Worm (Caenorhabditis elegans) whole organism, late embryonic: ENCODE data around the gene kin-34.

Experiments
- C38D4.7 ChIP-seq: fragments of 200-800 bp; sonication (Bioruptor generic); optimal IDR thresholded peaks from 2 replicates; lab custom pipeline; 2018; ENCODE audit warnings: mild to moderate bottlenecking, missing genetic modification characterization, moderate library complexity, missing compliant biosample characterization
- F13H6.1 ChIP-seq: sonication (generic microtip); optimal IDR thresholded peaks from 2 replicates; lab custom pipeline; 2016; ENCODE audit warnings: missing genetic modification characterization, missing compliant biosample characterization
- K02D7.2 ChIP-seq: sonication (generic microtip); optimal IDR thresholded peaks from 2 replicates; lab custom pipeline; 2017; ENCODE audit warnings: mild to moderate bottlenecking, missing genetic modification characterization, missing compliant biosample characterization
- K09A11.1 ChIP-seq: sonication (generic microtip); optimal IDR thresholded peaks from 2 replicates; lab custom pipeline; 2017; ENCODE audit warnings: antibody characterized with exemption, mild to moderate bottlenecking, missing genetic modification characterization, missing compliant biosample characterization; ENCODE audit not compliant: insufficient read depth
- Y22D7AL.16 ChIP-seq: sonication (generic microtip); optimal IDR thresholded peaks from 2 replicates; lab custom pipeline; 2016; ENCODE audit warnings: missing genetic modification characterization, missing compliant biosample characterization
- ama-1 ChIP-seq: fragments of 150-350 bp; optimal IDR thresholded peaks from 2 replicates; lab custom pipeline; 2014
- ceh-18 ChIP-seq: sonication (generic microtip); optimal IDR thresholded peaks from 2 replicates; lab custom pipeline; 2016; ENCODE audit warnings: missing genetic modification characterization, missing compliant biosample characterization
- ceh-2 ChIP-seq: sonication (generic microtip); optimal IDR thresholded peaks from 2 replicates; lab custom pipeline; 2016; ENCODE audit warnings: missing genotype, missing genetic modification characterization, missing compliant biosample characterization
- ceh-22 ChIP-seq: sonication (generic microtip); optimal IDR thresholded peaks from 2 replicates; lab custom pipeline; 2017; ENCODE audit warnings: missing biosample characterization, missing genetic modification characterization
- ceh-24 ChIP-seq: sonication (generic microtip); optimal IDR thresholded peaks from 2 replicates; lab custom pipeline; 2016; ENCODE audit warnings: mild to moderate bottlenecking, missing genetic modification characterization, missing compliant biosample characterization
- ceh-45 ChIP-seq: fragments of 200-800 bp; sonication (Bioruptor generic); IDR thresholded peaks from 2 replicates; pipeline ENCODE4 v1.3.6; 2022; ENCODE audit warnings: missing genetic modification reagents, missing genetic modification characterization, missing compliant biosample characterization
- ceh-48 ChIP-seq: sonication (generic microtip); optimal IDR thresholded peaks from 2 replicates; lab custom pipeline; 2016; ENCODE audit warnings: missing genetic modification characterization, inconsistent platforms, missing compliant biosample characterization
- ceh-6 ChIP-seq: fragments of 200-800 bp; sonication (Bioruptor generic); optimal IDR thresholded peaks from 2 replicates; lab custom pipeline; 2018; ENCODE audit warnings: mild to moderate bottlenecking, missing genetic modification characterization, missing compliant biosample characterization
- ceh-9 ChIP-seq: sonication (generic microtip); optimal IDR thresholded peaks from 2 replicates; lab custom pipeline; 2016; ENCODE audit warnings: mild to moderate bottlenecking, missing genetic modification characterization, inconsistent platforms, missing compliant biosample characterization
- dmd-4 ChIP-seq: sonication (generic microtip); optimal IDR thresholded peaks from 2 replicates; lab custom pipeline; 2016; ENCODE audit warnings: borderline replicate concordance, missing genetic modification characterization, missing compliant biosample characterization
- dve-1 ChIP-seq: sonication (generic microtip); optimal IDR thresholded peaks from 2 replicates; lab custom pipeline; 2017; ENCODE audit warnings: antibody characterized with exemption, mild to moderate bottlenecking, missing genetic modification characterization, missing compliant biosample characterization
- elt-4 ChIP-seq: sonication (generic microtip); optimal IDR thresholded peaks from 2 replicates; lab custom pipeline; 2016; ENCODE audit warnings: missing genetic modification characterization, missing compliant biosample characterization
- hlh-13 ChIP-seq: fragments of 200-800 bp; sonication (Bioruptor generic); optimal IDR thresholded peaks from 2 replicates; lab custom pipeline; 2018; ENCODE audit warnings: mild to moderate bottlenecking, missing genetic modification characterization, missing compliant biosample characterization
- hlh-30 ChIP-seq: sonication (generic microtip); optimal IDR thresholded peaks from 2 replicates; lab custom pipeline; 2017; ENCODE audit warnings: antibody characterized with exemption, missing genetic modification characterization, missing compliant biosample characterization; ENCODE audit not compliant: insufficient read depth
- hlh-6 ChIP-seq: sonication (generic microtip); optimal IDR thresholded peaks from 2 replicates; lab custom pipeline; 2016; ENCODE audit warnings: missing genotype, missing genetic modification characterization, missing compliant biosample characterization
- hlh-8 ChIP-seq: sonication (generic microtip); optimal IDR thresholded peaks from 2 replicates; lab custom pipeline; 2016; ENCODE audit warnings: missing genotype, missing genetic modification characterization, missing compliant biosample characterization
- lim-6 ChIP-seq: sonication (generic microtip); optimal IDR thresholded peaks from 2 replicates; lab custom pipeline; 2016; ENCODE audit warnings: missing genetic modification characterization, missing compliant biosample characterization
- lin-11 ChIP-seq: fragments of 200-800 bp; sonication (Bioruptor generic); optimal IDR thresholded peaks from 2 replicates; lab custom pipeline; 2018; ENCODE audit warnings: mild to moderate bottlenecking, missing genetic modification characterization, missing compliant biosample characterization
- mec-3 ChIP-seq: sonication (generic microtip); optimal IDR thresholded peaks from 2 replicates; lab custom pipeline; 2016; ENCODE audit warnings: borderline replicate concordance, missing genetic modification characterization, missing compliant biosample characterization
- nfya-1 ChIP-seq: sonication (generic microtip); optimal IDR thresholded peaks from 2 replicates; lab custom pipeline; 2017; ENCODE audit warnings: missing genetic modification characterization, mild to moderate bottlenecking, missing compliant biosample characterization, antibody characterized with exemption, moderate library complexity
- nhr-11 ChIP-seq: fragments of 150-350 bp; optimal IDR thresholded peaks from 2 replicates; lab custom pipeline; 2014; ENCODE audit warnings: missing biosample characterization, missing genetic modification characterization
- pat-9 ChIP-seq: fragments of 200-800 bp; sonication (Bioruptor generic); optimal IDR thresholded peaks from 2 replicates; lab custom pipeline; 2018; ENCODE audit warnings: mild to moderate bottlenecking, missing genetic modification characterization, moderate library complexity, missing compliant biosample characterization
- pax-1 ChIP-seq: fragments of 150-350 bp; optimal IDR thresholded peaks from 2 replicates; lab custom pipeline; 2014; ENCODE audit warnings: missing biosample characterization, missing genetic modification characterization
- pha-2 ChIP-seq: sonication (generic microtip); optimal IDR thresholded peaks from 2 replicates; lab custom pipeline; 2017; ENCODE audit warnings: mild to moderate bottlenecking, missing genetic modification characterization, missing compliant biosample characterization
- pha-4 ChIP-seq: fragments of 150-350 bp; optimal IDR thresholded peaks from 2 replicates; lab custom pipeline; 2018; ENCODE audit warnings: missing biosample characterization, missing genetic modification reagents, missing genetic modification characterization
- rnt-1 ChIP-seq: sonication (generic microtip); optimal IDR thresholded peaks from 2 replicates; lab custom pipeline; 2016; ENCODE audit warnings: missing genetic modification characterization, missing compliant biosample characterization
- sdc-2 ChIP-seq: sonication (generic microtip); optimal IDR thresholded peaks from 2 replicates; lab custom pipeline; 2016; ENCODE audit warnings: missing genotype, missing genetic modification characterization, missing compliant biosample characterization
- tbx-2 ChIP-seq: sonication (generic microtip); optimal IDR thresholded peaks from 2 replicates; lab custom pipeline; 2016; ENCODE audit warnings: missing genetic modification characterization, missing compliant biosample characterization
- unc-42 ChIP-seq: sonication (generic microtip); optimal IDR thresholded peaks from 2 replicates; lab custom pipeline; 2016; ENCODE audit warnings: missing genotype, missing genetic modification characterization, missing compliant biosample characterization
- unc-55 ChIP-seq: sonication (generic microtip); optimal IDR thresholded peaks from 2 replicates; lab custom pipeline; 2017; ENCODE audit warnings: missing biosample characterization, missing genetic modification reagents, missing genetic modification characterization

kin-34 gene

ce11 chrV:246097-246496 is at the start of gene kin-34:
Gene kin-34 (minus strand): TSS chrV:246197.
- TF ChIP-seq ceh-24 (tag; lab: Kevin White, UChicago): no peak
- TF ChIP-seq dve-1: no peak
- no peak for TF ChIP-seq ceh-48
- TF ChIP-seq C38D4.7 (GFP tag; lab: Kevin White, UChicago): no peak
- no peak for TF ChIP-seq F13H6.1
- TF ChIP-seq ceh-9 (tag; lab: Kevin White, UChicago): no peak
- no peak for TF ChIP-seq ceh-22
- no peak for TF ChIP-seq ceh-45
- TF ChIP-seq ceh-2: no peak
- no peak for TF ChIP-seq hlh-13 (GFP tag; lab: Kevin White, UChicago)
- TF ChIP-seq mec-3 (tag; lab: Kevin White, UChicago): no peak
- TF ChIP-seq pax-1: no peak
- TF ChIP-seq nhr-11 (tag; lab: Kevin White, UChicago): no peak
- TF ChIP-seq ceh-18: no peak

- TF ChIP-seq nfya-1 (tag; lab: Kevin White, UChicago) (peak; percentile 96), ama-1 (lab: Kevin White, UChicago) (no peak)
These were observed 39.3 kb upstream of the kin-34 start for ce11 chrV:285298-285697.

ce11 chrV:284808-285207 is 38.8 kb upstream of the kin-34 start:
- no peak for TF ChIP-seq nhr-11 (tag; lab: Kevin White, UChicago)
- no peak for TF ChIP-seq ceh-6
- no peak for TF ChIP-seq K02D7.2
- TF ChIP-seq rnt-1 (tag; lab: Kevin White, UChicago): peak; percentile 23
- TF ChIP-seq dmd-4 (tag; lab: Kevin White, UChicago): no peak
- TF ChIP-seq hlh-13 (GFP tag; lab: Kevin White, UChicago): no peak
- no peak for TF ChIP-seq tbx-2 (tag; lab: Kevin White, UChicago)
- TF ChIP-seq pha-4 (tag; lab: Kevin White, UChicago): no peak
- TF ChIP-seq lin-11 (tag; lab: Kevin White, UChicago): no peak
- peak; percentile 64 for TF ChIP-seq ceh-18
- no peak for TF ChIP-seq hlh-8 (tag; lab: Kevin White, UChicago)
- TF ChIP-seq mec-3 (tag; lab: Kevin White, UChicago): no peak
- TF ChIP-seq dve-1: no peak
- no peak for TF ChIP-seq hlh-30 (tag; lab: Kevin White, UChicago)
- TF ChIP-seq pha-2 (tag; lab: Kevin White, UChicago): no peak
- no peak for TF ChIP-seq ceh-48
- no peak for TF ChIP-seq unc-42
- TF ChIP-seq, all 69 proteins: peak for 2

ce11 chrV:283953-284352 is 38.0 kb upstream of the kin-34 start:
- no peak for TF ChIP-seq lim-6
- TF ChIP-seq lin-11 (tag; lab: Kevin White, UChicago): no peak
- no peak for TF ChIP-seq Y22D7AL.16 (tag; lab: Kevin White, UChicago)
- no peak for TF ChIP-seq tbx-2 (tag; lab: Kevin White, UChicago)
- no peak for TF ChIP-seq elt-4 (tag; lab: Kevin White, UChicago)
- no peak for TF ChIP-seq hlh-13 (GFP tag; lab: Kevin White, UChicago)
- no peak for TF ChIP-seq K02D7.2
- TF ChIP-seq K09A11.1 (tag; lab: Kevin White, UChicago): no peak

- TF ChIP-seq pat-9 (tag; lab: Kevin White, UChicago) (no peak), sdc-2 (tag; lab: Kevin White, UChicago) (no peak)
These were observed 35.6 kb upstream of the kin-34 start, which contains the start of gene npr-5 for ce11 chrV:281616-282015. Gene npr-5 (minus strand): TSS chrV:281716.

ce11 chrV:281111-281510 is 35.1 kb upstream of the kin-34 start:
- TF ChIP-seq unc-55 (GFP tag; lab: Kevin White, UChicago): peak; percentile 70
- no peak for TF ChIP-seq hlh-6 (tag; lab: Kevin White, UChicago)
- peak; percentile 66 for TF ChIP-seq ceh-18
